Worm (Caenorhabditis elegans): ENCODE data around the gene csp-2.
"Not testable (repeated sequence)": the region's sequence is repeated elsewhere in the genome, so short reads cannot be mapped to it uniquely, and the experiment has no call there.

- TF ChIP-seq lsy-2 (tag; optimal IDR thresholded peaks at IDR 0.05); snpc-4 (tag; optimal IDR thresholded peaks at IDR 0.05); lin-32 (GFP tag; optimal IDR thresholded peaks at IDR 0.05); ztf-11 (tag; optimal IDR thresholded peaks at IDR 0.05); unc-120 (tag; optimal IDR thresholded peaks at IDR 0.05; ENCODE audit: poor library complexity, severe bottlenecking); ham-2 (GFP tag; optimal IDR thresholded peaks at IDR 0.05); blmp-1 (tag; optimal IDR thresholded peaks at IDR 0.05); nhr-2 (tag; optimal IDR thresholded peaks at IDR 0.05); nhr-237 (tag; optimal IDR thresholded peaks at IDR 0.05); nhr-12 (tag; optimal IDR thresholded peaks at IDR 0.05): not testable (repeated sequence)
Measured at ce11 chrIV:6347213-6347612, 39.7 kb downstream of the csp-2 start, which contains the start of gene Y73B6BL.289.
